Fruit fly (Drosophila melanogaster): Measurements from ENCODE around the gene CG7840.
A peak's percentile ranks its signal among the peaks of the same experiment; 100 is the strongest.

The CG7840 gene

DNA sequence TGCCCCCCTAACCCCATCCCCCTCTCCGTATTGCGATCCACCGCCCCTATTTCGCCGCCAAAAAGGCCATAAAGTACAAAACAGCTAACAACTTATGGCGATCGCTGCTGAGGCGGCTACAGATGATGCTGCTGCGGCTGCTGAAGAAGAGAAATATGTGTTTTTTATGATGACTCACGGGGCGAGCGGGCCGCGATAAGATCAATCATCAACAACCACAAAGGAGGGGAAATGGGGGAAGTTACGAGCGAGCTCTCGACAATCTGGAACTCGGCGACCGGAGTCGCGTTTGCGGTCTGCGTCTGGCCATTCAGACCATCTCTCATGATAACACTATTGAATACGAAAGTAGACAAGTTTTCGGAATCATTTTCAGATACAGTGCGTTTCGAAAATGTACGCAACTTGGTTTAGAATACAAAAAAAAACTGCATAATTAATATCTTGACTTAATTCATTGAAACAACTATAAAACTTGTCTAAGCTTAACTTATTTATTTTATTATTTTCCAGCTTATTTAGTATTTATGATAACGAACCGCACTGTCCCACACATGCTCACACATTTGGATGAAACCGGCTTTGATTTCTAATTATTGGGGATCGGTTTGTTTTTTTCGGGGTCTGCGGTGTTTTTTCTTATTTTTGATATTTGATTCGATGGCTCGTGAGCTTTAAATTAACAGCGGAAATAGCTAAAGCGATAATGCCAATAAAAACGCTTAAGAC lies 13.1 kb upstream of the CG7840 start (continued):
- TF ChIP-seq Dref (GFP tag; IDR thresholded peaks at IDR 0.05) (no peak; the same call in 1 of the 2 replicates), fd3F (GFP tag; optimal IDR thresholded peaks at IDR 0.05) (peak; percentile 95), CG4617 (GFP tag; optimal IDR thresholded peaks at IDR 0.05; ENCODE audit: borderline replicate concordance) (peak; percentile 80), schlank (tag; optimal IDR thresholded peaks at IDR 0.05) (peak; percentile 90), nerfin-1 (tag; optimal IDR thresholded peaks at IDR 0.05) (peak; percentile 95), disco-r (GFP tag; optimal IDR thresholded peaks at IDR 0.05) (peak; percentile 89), hkb (optimal IDR thresholded peaks at IDR 0.05) (no peak), hkb (GFP tag; IDR thresholded peaks at IDR 0.05) (peak; percentile 98), HHEX (GFP tag; optimal IDR thresholded peaks at IDR 0.05) (peak; percentile 95), CG2678 (tag; optimal IDR thresholded peaks at IDR 0.05) (peak; percentile 99), Myb (GFP tag; optimal IDR thresholded peaks at IDR 0.05) (peak; percentile 79), CG11398 (GFP tag; optimal IDR thresholded peaks at IDR 0.05) (peak; percentile 91), psq (GFP tag; optimal IDR thresholded peaks at IDR 0.05) (peak; percentile 69), hbn (GFP tag; IDR thresholded peaks at IDR 0.05; ENCODE audit: partially characterized antibody) (no peak), CG12744 (GFP tag; optimal IDR thresholded peaks at IDR 0.05) (peak; percentile 96), Rx (GFP tag; IDR thresholded peaks at IDR 0.05) (peak; percentile 91), CG10959 (GFP tag; IDR thresholded peaks at IDR 0.05) (peak; percentile 93), Trl (optimal IDR thresholded peaks at IDR 0.05) (no peak), Trl (GFP tag; optimal IDR thresholded peaks at IDR 0.05) (peak; percentile 90), Ssrp (tag; optimal IDR thresholded peaks at IDR 0.05) (peak; percentile 93), fd64A (GFP tag; optimal IDR thresholded peaks at IDR 0.05) (peak; percentile 91), Scr (GFP tag; IDR thresholded peaks at IDR 0.05; ENCODE audit: partially characterized antibody) (no peak), pb (GFP tag; optimal IDR thresholded peaks at IDR 0.05) (peak; percentile 82), Nf-YC (tag; optimal IDR thresholded peaks at IDR 0.05) (peak; percentile 87), CG1233 (GFP tag; optimal IDR thresholded peaks at IDR 0.05) (peak; percentile 94), jumu (GFP tag; optimal IDR thresholded peaks at IDR 0.05) (peak; percentile 92), CG2120 (GFP tag; optimal IDR thresholded peaks at IDR 0.05) (peak; percentile 97), Hey (tag; optimal IDR thresholded peaks at IDR 0.05) (peak; percentile 80), CG8359 (GFP tag; optimal IDR thresholded peaks at IDR 0.05; ENCODE audit: borderline replicate concordance) (peak; percentile 82), Dip2 (GFP tag; IDR thresholded peaks at IDR 0.05) (peak; percentile 17; the same call in 1 of the 2 replicates), CG9932 (GFP tag; IDR thresholded peaks at IDR 0.05) (peak; percentile 97), CG10147 (GFP tag; optimal IDR thresholded peaks at IDR 0.05) (peak; percentile 94), CG8290 (GFP tag; optimal IDR thresholded peaks at IDR 0.05) (peak; percentile 88), CG8290 (tag; optimal IDR thresholded peaks at IDR 0.05) (peak; percentile 53 to 85), insv (GFP tag; optimal IDR thresholded peaks at IDR 0.05) (peak; percentile 42 to 77), lbe (GFP tag; optimal IDR thresholded peaks at IDR 0.05) (peak; percentile 32), CG17802 (tag; optimal IDR thresholded peaks at IDR 0.05) (peak; percentile 81), BEAF-32 (GFP tag; optimal IDR thresholded peaks at IDR 0.05) (peak; percentile 4), Optix (GFP tag; IDR thresholded peaks at IDR 0.05) (peak; percentile 87), Fer2 (tag; optimal IDR thresholded peaks at IDR 0.05) (peak; percentile 93), CG4730 (GFP tag; IDR thresholded peaks at IDR 0.05) (peak; percentile 96), D (optimal IDR thresholded peaks at IDR 0.05) (no peak), D (GFP tag; optimal IDR thresholded peaks at IDR 0.05) (peak; percentile 95), Ravus (GFP tag; IDR thresholded peaks at IDR 0.05) (peak; percentile 88), CG6254 (GFP tag; optimal IDR thresholded peaks at IDR 0.05) (peak; percentile 91), pita (GFP tag; optimal IDR thresholded peaks at IDR 0.05) (no peak), Poxn (GFP tag; IDR thresholded peaks at IDR 0.05) (peak; percentile 85), ken (GFP tag; IDR thresholded peaks at IDR 0.05) (peak; percentile 96), CG7372 (GFP tag; IDR thresholded peaks at IDR 0.05) (peak; percentile 95), sisA (GFP tag; IDR thresholded peaks at IDR 0.05) (peak; percentile 95), Dip3 (GFP tag; optimal IDR thresholded peaks at IDR 0.05) (peak; percentile 92)

Measured in whole organism, embryonic.